Fruit fly (Drosophila melanogaster) whole organism, wandering third instar larva: Measurements from ENCODE around the gene CG12531.

Experiments
- Abd-B ChIP-seq: fragments of >200 bp; optimal IDR thresholded peaks from 2 replicates; lab custom pipeline; 2017; ENCODE audit warnings: missing biosample characterization, missing genetic modification characterization
- CG32264 ChIP-seq: fragments of 200-800 bp; sonication (Bioruptor generic); optimal IDR thresholded peaks from 2 replicates; lab custom pipeline; 2016; ENCODE audit warnings: missing biosample characterization, missing genetic modification characterization
- CG9705 ChIP-seq: fragments of 200-800 bp; sonication (Bioruptor generic); optimal IDR thresholded peaks from 2 replicates; lab custom pipeline; 2018; ENCODE audit warnings: missing biosample characterization, mild to moderate bottlenecking, missing genetic modification characterization
- CrebA ChIP-seq: fragments of 200-800 bp; sonication (Bioruptor generic); optimal IDR thresholded peaks from 2 replicates; lab custom pipeline; 2016; ENCODE audit warnings: missing biosample characterization, mild to moderate bottlenecking, missing genetic modification characterization, borderline replicate concordance
- Dfd ChIP-seq: fragments of >200 bp; optimal IDR thresholded peaks from 2 replicates; lab custom pipeline; 2017; ENCODE audit warnings: missing biosample characterization, missing genetic modification characterization
- Dif ChIP-seq: fragments of 200-275, 200-300 bp; sonication (Bioruptor generic); optimal IDR thresholded peaks from 2 replicates; lab custom pipeline; 2018; ENCODE audit warnings: missing biosample characterization, missing genetic modification characterization; ENCODE audit not compliant: partially characterized antibody
- GATAd ChIP-seq: sonication (Bioruptor generic); optimal IDR thresholded peaks from 2 replicates; lab custom pipeline; 2016; ENCODE audit warnings: missing biosample characterization, missing genetic modification characterization
- HLH106 ChIP-seq: fragments of 200-800 bp; optimal IDR thresholded peaks from 3 replicates; lab custom pipeline; 2019; ENCODE audit warnings: missing biosample characterization, mild to moderate bottlenecking, missing genetic modification characterization, moderate library complexity
- Hnf4 ChIP-seq: fragments of 200-800 bp; sonication (Bioruptor generic); optimal IDR thresholded peaks from 2 replicates; lab custom pipeline; 2016; ENCODE audit warnings: missing biosample characterization, mild to moderate bottlenecking, missing genetic modification characterization
- Hr78 ChIP-seq: fragments of >200 bp; optimal IDR thresholded peaks from 2 replicates; lab custom pipeline; 2017; ENCODE audit warnings: missing biosample characterization, missing genetic modification characterization
- Hr83 ChIP-seq: fragments of 200-300 bp; sonication (Bioruptor generic); optimal IDR thresholded peaks from 2 replicates; lab custom pipeline; 2016; ENCODE audit warnings: missing biosample characterization, mild to moderate bottlenecking, missing genetic modification characterization, moderate library complexity; ENCODE audit not compliant: poor library complexity, severe bottlenecking
- Jra ChIP-seq: sonication (Bioruptor generic); optimal IDR thresholded peaks from 2 replicates; lab custom pipeline; 2016; ENCODE audit warnings: missing biosample characterization, missing genetic modification characterization
- Mio ChIP-seq: sonication (Bioruptor generic); optimal IDR thresholded peaks from 2 replicates; lab custom pipeline; 2016; ENCODE audit warnings: missing biosample characterization, missing genetic modification characterization
- Myc ChIP-seq: fragments of >200 bp; optimal IDR thresholded peaks from 2 replicates; lab custom pipeline; 2017
- N ChIP-seq: fragments of >200 bp; optimal IDR thresholded peaks from 2 replicates; lab custom pipeline; 2018; ENCODE audit warnings: missing biosample characterization, missing external identifiers, missing genetic modification characterization
- OdsH ChIP-seq: fragments of 200-800 bp; sonication (Bioruptor generic); optimal IDR thresholded peaks from 2 replicates; lab custom pipeline; 2016; ENCODE audit warnings: missing biosample characterization, mild to moderate bottlenecking, missing genetic modification characterization
- Rel ChIP-seq, 2 experiments: fragments of 200-800 bp; sonication (Bioruptor generic) in 1 of 2; optimal IDR thresholded peaks; 2 replicates in 1 of 2; 3 replicates in 1 of 2; lab custom pipeline; 2016 to 2019; ENCODE audit warnings: mild to moderate bottlenecking in 2 of 2, missing biosample characterization in 2 of 2, missing genetic modification characterization in 2 of 2, moderate library complexity in 1 of 2
- Sp1 ChIP-seq: fragments of 200-800 bp; sonication (Bioruptor generic); optimal IDR thresholded peaks from 3 replicates; lab custom pipeline; 2019; ENCODE audit warnings: missing biosample characterization, mild to moderate bottlenecking, missing genetic modification characterization, moderate library complexity
- Vsx2 ChIP-seq: fragments of 200-300, 225-300 bp; sonication (Bioruptor generic); optimal IDR thresholded peaks from 2 replicates; lab custom pipeline; 2018; ENCODE audit warnings: missing biosample characterization, missing genetic modification characterization; ENCODE audit not compliant: partially characterized antibody
- br ChIP-seq: fragments of 200-800 bp; sonication (Bioruptor generic); optimal IDR thresholded peaks from 2 replicates; lab custom pipeline; 2016; ENCODE audit warnings: missing biosample characterization, missing genetic modification characterization
- brk ChIP-seq: fragments of 200-800 bp; sonication (Bioruptor generic); optimal IDR thresholded peaks from 2 replicates; lab custom pipeline; 2016; ENCODE audit warnings: missing biosample characterization, mild to moderate bottlenecking, missing genetic modification characterization
- dl ChIP-seq, 2 experiments: fragments of 175-275, 200-275 bp in 1 of 2; fragments of 200-275 bp in 1 of 2; sonication (Bioruptor generic); optimal IDR thresholded peaks; lab custom pipeline; 2018; ENCODE audit warnings: mild to moderate bottlenecking in 2 of 2, missing biosample characterization in 2 of 2, missing genetic modification characterization in 2 of 2, moderate library complexity in 2 of 2; ENCODE audit not compliant: partially characterized antibody in 2 of 2, insufficient read depth in 1 of 2
- dmrt93B ChIP-seq: fragments of 200-800 bp; sonication (Bioruptor generic); optimal IDR thresholded peaks from 2 replicates; lab custom pipeline; 2018; ENCODE audit warnings: missing biosample characterization, mild to moderate bottlenecking, missing genetic modification characterization
- dsf ChIP-seq: sonication (Bioruptor generic); optimal IDR thresholded peaks from 2 replicates; lab custom pipeline; 2016; ENCODE audit warnings: missing biosample characterization, missing genetic modification characterization, borderline replicate concordance
- ey ChIP-seq: fragments of 200-800 bp; sonication (Bioruptor generic); optimal IDR thresholded peaks from 2 replicates; lab custom pipeline; 2016; ENCODE audit warnings: missing biosample characterization, missing genetic modification characterization
- foxo ChIP-seq, 2 experiments: fragments of 200-800 bp; sonication (Bioruptor generic); optimal IDR thresholded peaks; 2 replicates in 1 of 2; 3 replicates in 1 of 2; lab custom pipeline; 2016 to 2017; ENCODE audit warnings: missing biosample characterization in 2 of 2, missing genetic modification characterization in 2 of 2
- fru ChIP-seq: fragments of 200-800 bp; sonication (Bioruptor generic); optimal IDR thresholded peaks from 3 replicates; lab custom pipeline; 2016; ENCODE audit warnings: missing biosample characterization, mild to moderate bottlenecking, missing genetic modification characterization
- h ChIP-seq: fragments of 200-800 bp; sonication (Bioruptor generic); optimal IDR thresholded peaks from 3 replicates; lab custom pipeline; 2016; ENCODE audit warnings: missing biosample characterization, mild to moderate bottlenecking, missing genetic modification characterization
- jim ChIP-seq: fragments of 175-275, 200-325 bp; sonication (Bioruptor generic); optimal IDR thresholded peaks from 2 replicates; lab custom pipeline; 2016; ENCODE audit warnings: missing biosample characterization, mild to moderate bottlenecking, missing genetic modification characterization
- lola ChIP-seq: fragments of >200 bp; optimal IDR thresholded peaks from 2 replicates; lab custom pipeline; 2017; ENCODE audit warnings: missing biosample characterization, missing genetic modification characterization
- pan ChIP-seq: fragments of >200 bp; optimal IDR thresholded peaks from 2 replicates; lab custom pipeline; 2017
- psq ChIP-seq: fragments of 200-800 bp; sonication (Bioruptor generic); optimal IDR thresholded peaks from 3 replicates; lab custom pipeline; 2017; ENCODE audit warnings: missing biosample characterization, mild to moderate bottlenecking, missing genetic modification characterization, moderate library complexity
- rgr ChIP-seq: fragments of 200-800 bp; sonication (Bioruptor generic); optimal IDR thresholded peaks from 3 replicates; lab custom pipeline; 2016; ENCODE audit warnings: missing biosample characterization, mild to moderate bottlenecking, missing genetic modification characterization
- sage ChIP-seq: fragments of 200-800 bp; sonication (Bioruptor generic); optimal IDR thresholded peaks from 2 replicates; lab custom pipeline; 2016; ENCODE audit warnings: missing biosample characterization, mild to moderate bottlenecking, missing genetic modification characterization
- sv ChIP-seq: fragments of 200-800 bp; sonication (Bioruptor generic); optimal IDR thresholded peaks from 3 replicates; lab custom pipeline; 2016; ENCODE audit warnings: missing biosample characterization, missing genetic modification characterization
- tai ChIP-seq: sonication (Bioruptor generic); optimal IDR thresholded peaks from 2 replicates; lab custom pipeline; 2016; ENCODE audit warnings: missing biosample characterization, missing genetic modification characterization
- usp ChIP-seq: fragments of >200 bp; optimal IDR thresholded peaks from 2 replicates; lab custom pipeline; 2017; ENCODE audit warnings: missing biosample characterization, missing genetic modification characterization
- woc ChIP-seq: sonication (Bioruptor generic); optimal IDR thresholded peaks from 2 replicates; lab custom pipeline; 2016; ENCODE audit warnings: missing biosample characterization, mild to moderate bottlenecking, missing genetic modification characterization

Gene CG12531

DNA sequence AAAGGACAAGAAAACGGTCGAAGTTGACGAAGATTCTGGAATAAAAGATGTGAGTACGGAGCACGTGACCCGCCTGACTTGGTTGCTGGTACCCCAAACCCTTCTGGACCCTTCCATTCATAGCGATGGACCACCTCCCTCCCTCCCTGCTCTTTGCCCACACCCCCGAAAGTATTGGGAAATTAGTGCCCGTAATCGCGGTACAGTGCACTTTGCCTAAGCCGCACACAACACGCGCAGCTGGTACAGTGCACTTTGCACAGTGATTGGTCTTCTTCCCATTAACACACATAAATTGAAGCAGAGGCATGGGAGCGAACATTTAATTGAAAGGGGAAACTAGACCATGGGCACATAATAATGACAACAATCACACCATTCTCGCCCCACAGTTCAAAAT, 34.7 kb upstream of the CG12531 start:
- no peak for TF ChIP-seq sv (GFP tag; lab: Kevin White, UChicago)
- TF ChIP-seq CG32264 (GFP tag; lab: Kevin White, UChicago), result no peak
- TF ChIP-seq usp (GFP tag; lab: Kevin White, UChicago), result no peak
- no peak for TF ChIP-seq tai (GFP tag; lab: Kevin White, UChicago)
- TF ChIP-seq h (GFP tag; lab: Kevin White, UChicago), result no peak
- TF ChIP-seq Jra (GFP tag; lab: Kevin White, UChicago), result no peak
- no peak for TF ChIP-seq dmrt93B (GFP tag; lab: Kevin White, UChicago)
- TF ChIP-seq jim (GFP tag; lab: Kevin White, UChicago), result no peak
- no peak for TF ChIP-seq brk (GFP tag; lab: Kevin White, UChicago)
- no peak for TF ChIP-seq ey (GFP tag; lab: Kevin White, UChicago)
- no peak for TF ChIP-seq GATAd (GFP tag; lab: Kevin White, UChicago)
- TF ChIP-seq CG9705 (GFP tag; lab: Kevin White, UChicago), result no peak

- TF ChIP-seq Hnf4 (GFP tag; lab: Kevin White, UChicago) (no peak), CG32264 (GFP tag; lab: Kevin White, UChicago) (no peak)
Observed at dm6 chrX:19688848-19689247, 29.9 kb upstream of the CG12531 start, which contains the start of gene CG14227. Gene CG14227 (minus strand): TSS chrX:19688948.

DNA sequence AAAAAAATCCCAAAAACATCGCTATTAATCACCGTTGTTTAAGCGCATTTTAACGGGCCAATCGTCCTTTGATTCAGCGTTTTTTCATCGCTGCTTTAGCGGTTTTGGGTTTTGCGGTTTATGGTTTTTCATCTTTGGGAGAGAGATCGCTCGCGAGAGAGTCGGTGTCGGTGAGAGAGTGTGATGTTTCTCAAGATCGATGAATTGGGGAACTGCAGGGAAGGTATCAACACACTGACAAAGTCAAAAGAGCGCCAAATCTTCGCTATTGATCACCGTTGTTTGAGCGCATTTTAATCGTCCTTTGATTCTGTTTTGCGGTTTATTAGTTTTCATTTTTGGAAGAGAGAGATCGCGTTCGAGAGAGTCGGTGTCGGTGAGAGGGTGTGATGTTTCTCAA, 28.7 kb upstream of the CG12531 start:
- TF ChIP-seq psq (no peak), Vsx2 (GFP tag; lab: Kevin White, UChicago) (no peak), Abd-B (GFP tag; lab: Kevin White, UChicago) (no peak), sage (no peak)

DNA sequence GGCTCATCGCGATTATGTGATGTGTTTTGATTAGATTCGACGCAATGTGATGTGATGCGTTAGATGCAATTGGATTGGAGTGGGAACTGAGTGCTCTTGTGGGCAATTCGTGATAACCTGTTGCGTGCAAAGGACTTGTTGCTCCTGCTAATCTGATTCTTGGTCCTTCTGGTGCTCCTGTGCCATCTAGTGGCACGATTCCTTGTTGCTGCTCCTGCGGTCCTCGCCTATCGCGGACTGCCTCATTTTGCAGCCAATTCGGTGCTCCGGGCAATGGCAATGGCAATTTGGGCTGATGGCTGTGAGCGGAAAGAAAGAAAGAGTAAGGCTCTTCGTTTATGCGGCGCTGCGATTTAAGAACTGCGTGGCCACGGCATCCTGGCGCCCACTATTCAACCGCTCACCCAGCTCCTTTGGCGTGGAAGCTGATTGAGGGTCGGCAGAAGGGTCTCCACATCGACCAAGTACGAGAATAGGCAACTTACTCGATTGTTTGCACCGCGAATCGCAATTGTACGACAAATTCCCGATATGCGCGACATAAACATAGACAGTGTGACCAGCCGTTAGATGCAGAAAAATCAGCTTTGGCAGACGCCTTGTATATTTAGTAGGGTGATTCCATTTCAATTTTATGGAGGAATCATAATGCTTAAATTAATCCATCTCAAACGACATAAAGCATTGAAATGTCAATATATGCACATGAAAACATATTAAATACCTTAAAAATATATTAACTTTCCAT, 25.6 kb upstream of the CG12531 start, which contains the start of gene Mer:
Mer (minus strand) TSS at position 550 of the 748 bp plus-strand sequence.
- TF ChIP-seq sage (no peak), sv (GFP tag; lab: Kevin White, UChicago) (peak; percentile 62), tai (GFP tag; lab: Kevin White, UChicago) (no peak), foxo (GFP tag; optimal IDR thresholded peaks at IDR 0.05; lab: Kevin White, UChicago) (peak in 1 of 2 experiments; percentile 85), lola (GFP tag; lab: Kevin White, UChicago) (no peak), ey (GFP tag; lab: Kevin White, UChicago) (peak; percentile 82), Mio (GFP tag; lab: Kevin White, UChicago) (no peak), dsf (GFP tag; lab: Kevin White, UChicago) (no peak), rgr (peak; percentile 84), Hr78 (GFP tag; lab: Kevin White, UChicago) (no peak), usp (GFP tag; lab: Kevin White, UChicago) (no peak), Hr83 (peak; percentile 40), brk (GFP tag; lab: Kevin White, UChicago) (no peak), Myc (lab: Kevin White, UChicago) (no peak), h (GFP tag; lab: Kevin White, UChicago) (peak; percentile 84), N (GFP tag; lab: Kevin White, UChicago) (no peak), Dfd (GFP tag; lab: Kevin White, UChicago) (no peak), fru (GFP tag; lab: Kevin White, UChicago) (peak; percentile 88), OdsH (GFP tag; lab: Kevin White, UChicago) (peak; percentile 80), GATAd (GFP tag; lab: Kevin White, UChicago) (peak; percentile 14), br (GFP tag; lab: Kevin White, UChicago) (peak; percentile 84), jim (GFP tag; lab: Kevin White, UChicago) (no peak), dl (GFP tag; optimal IDR thresholded peaks at IDR 0.05; lab: Kevin White, UChicago; ENCODE audit: insufficient read depth in 1 of 2, partially characterized antibody in 2 of 2) (no peak), Rel (GFP tag; optimal IDR thresholded peaks at IDR 0.05; lab: Kevin White, UChicago) (no peak), Rel (tag; optimal IDR thresholded peaks at IDR 0.05; lab: Kevin White, UChicago) (peak; percentile 72), CG32264 (GFP tag; lab: Kevin White, UChicago) (no peak), CG9705 (GFP tag; lab: Kevin White, UChicago) (peak; percentile 55), dmrt93B (GFP tag; lab: Kevin White, UChicago) (peak; percentile 12), Hnf4 (GFP tag; lab: Kevin White, UChicago) (no peak), Dif (no peak), Jra (GFP tag; lab: Kevin White, UChicago) (peak; percentile 9), Sp1 (GFP tag; lab: Kevin White, UChicago) (peak; percentile 84), CrebA (GFP tag; lab: Kevin White, UChicago) (no peak), psq (peak; percentile 51), woc (peak; percentile 82), Vsx2 (GFP tag; lab: Kevin White, UChicago) (no peak), Abd-B (GFP tag; lab: Kevin White, UChicago) (no peak), pan (lab: Kevin White, UChicago) (no peak), HLH106 (tag; lab: Kevin White, UChicago) (peak; percentile 87)
